Worm (Caenorhabditis elegans) whole organism, L4 larva: ENCODE measurements around the gene flp-9.

Source experiments
- F44E2.7 ChIP-seq: fragments of 200-800 bp; sonication (Bioruptor generic); IDR thresholded peaks from 2 replicates; pipeline ENCODE4 v2.1.2; 2022; ENCODE audit warnings: missing genetic modification characterization, missing compliant biosample characterization
- ama-1 ChIP-seq: fragments of 150-350 bp; optimal IDR thresholded peaks from 2 replicates; lab custom pipeline; 2014; ENCODE audit warnings: inconsistent platforms, mixed read lengths
- madf-9 ChIP-seq: fragments of 200-800 bp; sonication (Bioruptor generic); conservative IDR thresholded peaks from 2 replicates; pipeline ENCODE4 v1.3.6; 2022; ENCODE audit warnings: missing genetic modification reagents, missing genetic modification characterization, missing compliant biosample characterization
- unc-62 ChIP-seq, 3 experiments: fragments of 150-350 bp in 1 of 3; sonication (generic microtip); optimal IDR thresholded peaks in 2 of 3; peaks in 1 of 3; 1 replicate in 1 of 3; 2 replicates in 2 of 3; lab custom pipeline; 2014 to 2017; ENCODE audit warnings: missing biosample characterization in 3 of 3, missing genetic modification characterization in 3 of 3, missing genetic modification reagents in 3 of 3, missing genotype in 1 of 3
- zag-1 ChIP-seq: fragments of 150-350 bp; optimal IDR thresholded peaks from 2 replicates; lab custom pipeline; 2014; ENCODE audit warnings: missing biosample characterization, missing genetic modification characterization

DNA sequence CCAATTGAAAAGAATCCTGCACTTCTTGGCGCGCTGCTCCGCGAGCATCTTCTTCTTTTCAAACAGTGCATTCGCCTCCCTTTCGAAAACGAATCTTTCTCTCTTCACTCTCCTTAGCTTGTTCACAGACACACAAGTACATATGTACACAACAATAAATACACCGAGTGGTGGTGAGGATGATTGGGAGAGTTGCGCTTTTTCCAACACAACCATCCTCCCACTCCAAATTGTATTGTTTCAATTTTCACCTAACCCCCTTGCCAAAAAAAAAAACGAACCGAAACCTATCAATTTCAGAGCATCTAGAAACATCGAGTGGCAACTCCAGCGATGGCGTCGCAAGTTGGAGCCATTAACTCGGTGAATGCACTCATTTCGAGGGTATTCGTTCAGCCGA, 11.1 kb downstream of the flp-9 start, which contains the start of gene inx-6:
- no peak for TF ChIP-seq madf-9 (GFP tag; lab: Robert Waterston, UW)
- TF ChIP-seq zag-1 (tag; lab: Kevin White, UChicago) = no peak
- no peak for TF ChIP-seq unc-62 (GFP tag; optimal IDR thresholded peaks at IDR 0.05 in 1 of 2; lab: Kevin White, UChicago)
- no peak for TF ChIP-seq unc-62 (tag; optimal IDR thresholded peaks at IDR 0.05; lab: Kevin White, UChicago)
- no peak for TF ChIP-seq ama-1 (lab: Kevin White, UChicago)
- no peak for TF ChIP-seq F44E2.7 (GFP tag; lab: Robert Waterston, UW)
